Worm (Caenorhabditis elegans) whole organism, young adult: Measurements from ENCODE around the gene tomm-40.

Experiments used
- F10E7.11 ChIP-seq: sonication (generic microtip); optimal IDR thresholded peaks from 2 replicates; lab custom pipeline; 2017; ENCODE audit warnings: mild to moderate bottlenecking, missing genetic modification characterization, moderate library complexity, missing compliant biosample characterization
- F55B11.4 ChIP-seq: sonication (generic microtip); optimal IDR thresholded peaks from 2 replicates; lab custom pipeline; 2016; ENCODE audit warnings: missing compliant biosample characterization, missing genetic modification characterization, borderline replicate concordance; ENCODE audit not compliant: insufficient read depth
- K12H6.12 ChIP-seq: fragments of 200-800 bp; sonication (Bioruptor generic); optimal IDR thresholded peaks from 2 replicates; lab custom pipeline; 2018; ENCODE audit warnings: mild to moderate bottlenecking, missing genetic modification characterization, missing compliant biosample characterization
- atf-7 ChIP-seq: sonication (generic microtip); optimal IDR thresholded peaks from 2 replicates; lab custom pipeline; 2017; ENCODE audit warnings: mild to moderate bottlenecking, missing genetic modification characterization, missing compliant biosample characterization
- dpl-1 ChIP-seq: fragments of 150-350 bp; optimal IDR thresholded peaks from 2 replicates; lab custom pipeline; 2014; ENCODE audit warnings: missing biosample characterization, missing genetic modification reagents, missing genetic modification characterization
- egrh-3 ChIP-seq: fragments of 200-800 bp; sonication (Bioruptor generic); IDR thresholded peaks from 2 replicates; pipeline ENCODE4 v1.3.6; 2022; ENCODE audit warnings: missing genetic modification reagents, missing genetic modification characterization, missing compliant biosample characterization
- mes-4 ChIP-seq: sonication (generic microtip); optimal IDR thresholded peaks from 2 replicates; lab custom pipeline; 2016; ENCODE audit warnings: missing genotype, missing genetic modification characterization, missing compliant biosample characterization

ce11 chrII:8992780-8993179 lies 19.4 kb upstream of the tomm-40 start, which contains the start of gene ooc-5:
- TF ChIP-seq atf-7 (tag; lab: Kevin White, UChicago), result no peak
- TF ChIP-seq mes-4, result no peak
- no peak for TF ChIP-seq egrh-3 (GFP tag; lab: Robert Waterston, UW)
- no peak for TF ChIP-seq F10E7.11 (tag; lab: Kevin White, UChicago)
- no peak for TF ChIP-seq F55B11.4 (tag; lab: Kevin White, UChicago)
- TF ChIP-seq dpl-1 (GFP tag; lab: Kevin White, UChicago), result no peak
- no peak for TF ChIP-seq K12H6.12 (tag; lab: Kevin White, UChicago)
